Worm (Caenorhabditis elegans) whole organism, L2 larva: ENCODE results near the gene R08C7.4.

Experiments used
- F13H6.1 ChIP-seq: sonication (generic microtip); optimal IDR thresholded peaks from 2 replicates; lab custom pipeline; 2016; ENCODE audit warnings: missing genetic modification characterization, missing compliant biosample characterization
- ZK546.5 ChIP-seq: sonication (generic microtip); optimal IDR thresholded peaks from 2 replicates; lab custom pipeline; 2017; ENCODE audit warnings: missing biosample characterization, missing genetic modification characterization
- aly-2 ChIP-seq: fragments of 150-350 bp; optimal IDR thresholded peaks from 2 replicates; lab custom pipeline; 2014; ENCODE audit warnings: missing biosample characterization, missing genetic modification characterization
- ama-1 ChIP-seq: fragments of 150-350 bp; optimal IDR thresholded peaks from 2 replicates; lab custom pipeline; 2018; ENCODE audit warnings: inconsistent platforms
- blmp-1 ChIP-seq: sonication (generic microtip); optimal IDR thresholded peaks from 2 replicates; lab custom pipeline; 2017; ENCODE audit warnings: missing genetic modification characterization, mild to moderate bottlenecking, missing compliant biosample characterization, antibody characterized with exemption, moderate library complexity; ENCODE audit not compliant: insufficient read depth
- ceh-82 ChIP-seq: fragments of 150-350 bp; optimal IDR thresholded peaks from 2 replicates; lab custom pipeline; 2014; ENCODE audit warnings: missing biosample characterization, missing genetic modification characterization
- crh-2 ChIP-seq: sonication (generic microtip); optimal IDR thresholded peaks from 2 replicates; lab custom pipeline; 2017; ENCODE audit warnings: missing biosample characterization, missing genetic modification characterization
- egl-27 ChIP-seq: sonication (generic microtip); optimal IDR thresholded peaks from 3 replicates; lab custom pipeline; 2017; ENCODE audit warnings: missing biosample characterization, missing genetic modification reagents, missing genetic modification characterization
- fos-1 ChIP-seq: fragments of 150-350 bp; optimal IDR thresholded peaks from 2 replicates; lab custom pipeline; 2014; ENCODE audit warnings: missing biosample characterization, missing genetic modification characterization
- gmeb-1 ChIP-seq: fragments of 150-350 bp; optimal IDR thresholded peaks from 2 replicates; lab custom pipeline; 2014; ENCODE audit warnings: missing biosample characterization, missing genetic modification characterization
- lin-13 ChIP-seq: fragments of 150-350 bp; optimal IDR thresholded peaks from 2 replicates; lab custom pipeline; 2014; ENCODE audit warnings: missing biosample characterization, missing genetic modification reagents, missing genetic modification characterization
- lsy-2 ChIP-seq, 2 experiments: fragments of 150-350 bp in 1 of 2; sonication (generic microtip) in 1 of 2; optimal IDR thresholded peaks; 2 replicates each; lab custom pipeline; 2014 to 2017; ENCODE audit warnings: missing biosample characterization in 2 of 2, missing genetic modification characterization in 2 of 2
- mab-5 ChIP-seq: fragments of 150-350 bp; optimal IDR thresholded peaks from 2 replicates; lab custom pipeline; 2014; ENCODE audit warnings: missing biosample characterization, missing genetic modification characterization
- mdl-1 ChIP-seq, 2 experiments: fragments of 150-350 bp in 1 of 2; sonication (generic microtip) in 1 of 2; optimal IDR thresholded peaks; 2 replicates each; lab custom pipeline; 2017; ENCODE audit warnings: missing biosample characterization in 2 of 2, missing genetic modification characterization in 2 of 2
- nhr-11 ChIP-seq: fragments of 150-350 bp; optimal IDR thresholded peaks from 2 replicates; lab custom pipeline; 2014; ENCODE audit warnings: missing biosample characterization, missing genetic modification characterization
- nhr-129 ChIP-seq: fragments of 150-350 bp; optimal IDR thresholded peaks from 2 replicates; lab custom pipeline; 2014; ENCODE audit warnings: missing biosample characterization, missing genetic modification characterization
- nhr-21 ChIP-seq: fragments of 150-350 bp; optimal IDR thresholded peaks from 2 replicates; lab custom pipeline; 2014; ENCODE audit warnings: missing biosample characterization, missing genetic modification characterization
- nhr-25 ChIP-seq: fragments of 150-350 bp; sonication (generic microtip); optimal IDR thresholded peaks from 3 replicates; lab custom pipeline; 2014; ENCODE audit warnings: missing biosample characterization, missing genetic modification characterization
- nhr-6 ChIP-seq: fragments of 150-350 bp; optimal IDR thresholded peaks from 2 replicates; lab custom pipeline; 2014; ENCODE audit warnings: missing biosample characterization, missing genetic modification characterization
- sem-4 ChIP-seq: fragments of 150-350 bp; optimal IDR thresholded peaks from 2 replicates; lab custom pipeline; 2014; ENCODE audit warnings: missing biosample characterization, missing genetic modification reagents, missing genetic modification characterization
- skn-1 ChIP-seq: sonication (generic microtip); optimal IDR thresholded peaks from 2 replicates; lab custom pipeline; 2017; ENCODE audit warnings: missing biosample characterization, missing genetic modification characterization
- sma-3 ChIP-seq: sonication (generic microtip); optimal IDR thresholded peaks from 2 replicates; lab custom pipeline; 2016; ENCODE audit warnings: missing genetic modification reagents, missing genetic modification characterization, missing compliant biosample characterization
- sma-9 ChIP-seq, 2 experiments: fragments of 150-350 bp in 1 of 2; sonication (generic microtip) in 1 of 2; optimal IDR thresholded peaks; 2 replicates each; lab custom pipeline; 2014 to 2016; ENCODE audit warnings: missing genetic modification characterization in 2 of 2, mild to moderate bottlenecking in 1 of 2, missing biosample characterization in 1 of 2, missing compliant biosample characterization in 1 of 2, missing genetic modification reagents in 1 of 2, moderate library complexity in 1 of 2
- unc-55 ChIP-seq: fragments of 150-350 bp; sonication (generic microtip); optimal IDR thresholded peaks from 3 replicates; lab custom pipeline; 2014; ENCODE audit warnings: missing biosample characterization, missing genetic modification reagents, missing genetic modification characterization
- zag-1 ChIP-seq: fragments of 150-350 bp; optimal IDR thresholded peaks from 2 replicates; lab custom pipeline; 2014; ENCODE audit warnings: missing biosample characterization, missing genetic modification characterization
- ztf-1 ChIP-seq: fragments of 200-800 bp; sonication (Bioruptor generic); conservative IDR thresholded peaks from 2 replicates; pipeline ENCODE4 v1.3.6; 2022; ENCODE audit warnings: missing genetic modification characterization, missing compliant biosample characterization
- ztf-11 ChIP-seq: sonication (generic microtip); optimal IDR thresholded peaks from 2 replicates; lab custom pipeline; 2017; ENCODE audit warnings: missing biosample characterization, missing genetic modification characterization
- ztf-4 ChIP-seq: fragments of 150-350 bp; optimal IDR thresholded peaks from 2 replicates; lab custom pipeline; 2014; ENCODE audit warnings: missing biosample characterization, missing genetic modification characterization

The R08C7.4 gene

ce11 chrIV:4470885-4471772 lies 36.3 kb downstream of the R08C7.4 start:
- no peak for TF ChIP-seq ztf-11 (tag; lab: Kevin White, UChicago)
- TF ChIP-seq ama-1 = no peak
- peak; percentile 31 for TF ChIP-seq unc-55 (GFP tag; lab: Kevin White, UChicago)
- no peak for TF ChIP-seq ZK546.5 (tag; lab: Kevin White, UChicago)
- peak; percentile 5 for TF ChIP-seq sma-3
- peak; percentile 41 for TF ChIP-seq gmeb-1 (tag; lab: Kevin White, UChicago)
- peak; percentile 69 for TF ChIP-seq nhr-129 (tag; lab: Kevin White, UChicago)
- TF ChIP-seq skn-1 (tag; lab: Kevin White, UChicago) = no peak
- TF ChIP-seq lsy-2 (tag; optimal IDR thresholded peaks at IDR 0.05; lab: Kevin White, UChicago) = peak in 1 of 2 experiments; percentile 28
- peak; percentile 50 for TF ChIP-seq sma-9 (GFP tag; optimal IDR thresholded peaks at IDR 0.05; lab: Kevin White, UChicago)
- no peak for TF ChIP-seq sma-9 (tag; optimal IDR thresholded peaks at IDR 0.05; lab: Kevin White, UChicago)
- peak; percentile 56 for TF ChIP-seq F13H6.1 (tag; lab: Kevin White, UChicago)
- TF ChIP-seq mdl-1 (tag; optimal IDR thresholded peaks at IDR 0.05; lab: Kevin White, UChicago) = peak; percentile 71 to 85
- no peak for TF ChIP-seq nhr-25
- no peak for TF ChIP-seq nhr-11 (tag; lab: Kevin White, UChicago)

- TF ChIP-seq nhr-129 (tag; lab: Kevin White, UChicago) (peak; percentile 69), sma-9 (GFP tag; optimal IDR thresholded peaks at IDR 0.05; lab: Kevin White, UChicago) (peak; percentile 81), sma-9 (tag; optimal IDR thresholded peaks at IDR 0.05; lab: Kevin White, UChicago) (no peak), mab-5 (tag; lab: Kevin White, UChicago) (no peak), zag-1 (tag; lab: Kevin White, UChicago) (no peak), ztf-4 (tag; lab: Kevin White, UChicago) (peak; percentile 10), egl-27 (tag; lab: Kevin White, UChicago) (peak; percentile 2), blmp-1 (tag; lab: Kevin White, UChicago) (peak; percentile 60), ZK546.5 (tag; lab: Kevin White, UChicago) (no peak), ztf-11 (tag; lab: Kevin White, UChicago) (no peak), nhr-25 (peak; percentile 81), lsy-2 (tag; optimal IDR thresholded peaks at IDR 0.05; lab: Kevin White, UChicago) (peak in 1 of 2 experiments; percentile 17), mdl-1 (tag; optimal IDR thresholded peaks at IDR 0.05; lab: Kevin White, UChicago) (peak; percentile 52), sma-3 (peak; percentile 55), nhr-21 (tag; lab: Kevin White, UChicago) (peak; percentile 69), crh-2 (tag; lab: Kevin White, UChicago) (peak; percentile 46), nhr-6 (peak; percentile 38), gmeb-1 (tag; lab: Kevin White, UChicago) (peak; percentile 64), F13H6.1 (tag; lab: Kevin White, UChicago) (peak; percentile 43)
These were observed 37.8 kb downstream of the R08C7.4 start for ce11 chrIV:4472418-4473173.

ce11 chrIV:4473767-4474166 lies 38.9 kb downstream of the R08C7.4 start:
- no peak for TF ChIP-seq lin-13
- TF ChIP-seq aly-2 (tag; lab: Kevin White, UChicago) = no peak
- no peak for TF ChIP-seq ceh-82 (tag; lab: Kevin White, UChicago)
- TF ChIP-seq nhr-25 = no peak
- TF ChIP-seq sem-4 (tag; lab: Kevin White, UChicago) = no peak
- peak; percentile 12 for TF ChIP-seq nhr-129 (tag; lab: Kevin White, UChicago)
- 0 out of 2 replicates have a peak, but pooled peaks have one; percentile 34 for TF ChIP-seq ztf-1 (GFP tag; lab: Robert Waterston, UW)

- TF ChIP-seq sma-9 (GFP tag; optimal IDR thresholded peaks at IDR 0.05; lab: Kevin White, UChicago) (peak; percentile 56), sma-9 (tag; optimal IDR thresholded peaks at IDR 0.05; lab: Kevin White, UChicago) (no peak), fos-1 (tag; lab: Kevin White, UChicago) (peak; percentile 8), crh-2 (tag; lab: Kevin White, UChicago) (peak; percentile 35), blmp-1 (tag; lab: Kevin White, UChicago) (no peak)
These were observed 40.7 kb downstream of the R08C7.4 start for ce11 chrIV:4475362-4476086.
